Worm (Caenorhabditis elegans): ENCODE data around the gene erd-2.1.

DNA sequence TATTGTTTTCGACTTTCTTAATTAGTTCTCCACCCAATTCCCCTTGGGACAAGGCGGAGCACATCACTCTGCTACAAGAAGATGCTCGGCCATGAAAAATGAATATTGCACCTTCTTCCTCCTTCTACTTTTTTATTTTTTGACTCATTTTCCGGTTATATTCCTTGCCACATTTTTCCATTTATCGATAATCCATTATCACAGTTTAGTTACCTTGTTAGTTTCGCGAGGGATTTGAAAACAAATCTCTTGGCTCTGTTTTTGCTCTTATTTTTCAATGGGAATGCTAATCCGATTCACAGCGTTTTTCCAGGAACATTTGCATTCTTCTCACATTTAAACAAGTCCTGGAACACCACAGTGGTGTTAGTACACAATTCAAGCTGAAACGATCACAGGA is 8.4 kb upstream of the erd-2.1 start, which contains the start of gene rnp-9:
- TF ChIP-seq unc-62 (GFP tag; optimal IDR thresholded peaks at IDR 0.05 in 1 of 2) (no peak), unc-62 (tag; optimal IDR thresholded peaks at IDR 0.05) (no peak), egl-27 (tag; optimal IDR thresholded peaks at IDR 0.05) (no peak), nhr-76 (tag; optimal IDR thresholded peaks at IDR 0.05) (no peak), set-16 (GFP tag; IDR thresholded peaks at IDR 0.05) (no peak), mdl-1 (tag; optimal IDR thresholded peaks at IDR 0.05) (no peak), Y105C5A.15 (GFP tag; IDR thresholded peaks at IDR 0.05) (no peak), ZK337.2 (GFP tag; IDR thresholded peaks at IDR 0.05) (no peak), zag-1 (tag; optimal IDR thresholded peaks at IDR 0.05) (no peak), ceh-82 (tag; optimal IDR thresholded peaks at IDR 0.05) (no peak)

Data from whole organism, L4 larva.